Fruit fly (Drosophila melanogaster) whole organism, embryonic: ENCODE data around the gene SC35.

Experiments
- B-H2 ChIP-seq: fragments of 200-800 bp; sonication (Bioruptor generic); optimal IDR thresholded peaks from 2 replicates; lab custom pipeline; 2018; ENCODE audit warnings: missing biosample characterization, mild to moderate bottlenecking, missing genetic modification characterization
- CG11696 ChIP-seq: fragments of 200-800 bp; sonication (Bioruptor generic); IDR thresholded peaks from 2 replicates; pipeline ENCODE4 v1.3.6; 2022; ENCODE audit warnings: missing biosample characterization, missing genetic modification characterization
- CG13424 ChIP-seq: fragments of 200-800 bp; sonication (Bioruptor generic); optimal IDR thresholded peaks from 2 replicates; lab custom pipeline; 2019; ENCODE audit warnings: missing biosample characterization, mild to moderate bottlenecking, missing genetic modification characterization, moderate library complexity
- CG17359 ChIP-seq: fragments of 200-800 bp; sonication (Bioruptor generic); optimal IDR thresholded peaks from 3 replicates; lab custom pipeline; 2018; ENCODE audit warnings: missing biosample characterization, mild to moderate bottlenecking, missing genetic modification characterization, moderate library complexity
- CG17385 ChIP-seq: fragments of 200-800 bp; sonication (Bioruptor generic); optimal IDR thresholded peaks from 3 replicates; lab custom pipeline; 2018; ENCODE audit warnings: missing biosample characterization, mild to moderate bottlenecking, missing genetic modification characterization
- CG18599 ChIP-seq: fragments of 200-800 bp; sonication (Bioruptor generic); optimal IDR thresholded peaks from 3 replicates; lab custom pipeline; 2017; ENCODE audit warnings: missing biosample characterization, missing genetic modification characterization, mild to moderate bottlenecking, moderate library complexity, missing genetic modification reagents
- CG30431 ChIP-seq: fragments of 200-800 bp; sonication (Bioruptor generic); optimal IDR thresholded peaks from 2 replicates; lab custom pipeline; 2017; ENCODE audit warnings: missing biosample characterization, missing genetic modification characterization
- CG3726 ChIP-seq: fragments of 200-800 bp; sonication (Bioruptor generic); IDR thresholded peaks from 3 replicates; pipeline ENCODE4, ENCODE4 v1.3.6; 2022; ENCODE audit warnings: missing biosample characterization, missing genetic modification characterization
- CG42726 ChIP-seq: fragments of 200-800 bp; sonication (Bioruptor generic); IDR thresholded peaks from 2 replicates; pipeline ENCODE4 v1.3.6; 2022; ENCODE audit warnings: missing biosample characterization, missing genetic modification characterization; ENCODE audit not compliant: partially characterized antibody
- CG4282 ChIP-seq: fragments of 200-800 bp; sonication (Bioruptor generic); optimal IDR thresholded peaks from 2 replicates; lab custom pipeline; 2016; ENCODE audit warnings: missing biosample characterization, missing genetic modification characterization
- CG4360 ChIP-seq: fragments of 200-800 bp; sonication (Bioruptor generic); IDR thresholded peaks from 2 replicates; pipeline ENCODE4 v1.3.6; 2022; ENCODE audit warnings: missing biosample characterization, missing genetic modification characterization
- CG4424 ChIP-seq: fragments of 200-800 bp; sonication (Bioruptor generic); optimal IDR thresholded peaks from 3 replicates; lab custom pipeline; 2016; ENCODE audit warnings: missing biosample characterization, missing genetic modification characterization
- CG4730 ChIP-seq: fragments of 200-800 bp; sonication (Bioruptor generic); IDR thresholded peaks from 2 replicates; pipeline ENCODE4 v1.3.6; 2022; ENCODE audit warnings: missing biosample characterization, missing genetic modification characterization
- CG5953 ChIP-seq: fragments of 200-800 bp; sonication (Bioruptor generic); IDR thresholded peaks from 2 replicates; pipeline ENCODE4 v1.3.6; 2022; ENCODE audit warnings: missing biosample characterization, missing genetic modification characterization
- CG6683 ChIP-seq: fragments of 200-800 bp; sonication (Bioruptor generic); optimal IDR thresholded peaks from 2 replicates; lab custom pipeline; 2017; ENCODE audit warnings: missing biosample characterization, mild to moderate bottlenecking, missing genetic modification characterization, missing genetic modification reagents
- CG7556 ChIP-seq: fragments of 200-800 bp; sonication (Bioruptor generic); optimal IDR thresholded peaks from 2 replicates; lab custom pipeline; 2017; ENCODE audit warnings: missing biosample characterization, mild to moderate bottlenecking, missing genetic modification characterization
- CG8765 ChIP-seq: fragments of 200-800 bp; sonication (Bioruptor generic); IDR thresholded peaks from 2 replicates; pipeline ENCODE4 v1.3.6; 2022; ENCODE audit warnings: missing biosample characterization, missing genetic modification characterization
- Dek ChIP-seq: fragments of 200-800 bp; sonication (Bioruptor generic); optimal IDR thresholded peaks from 3 replicates; lab custom pipeline; 2019; ENCODE audit warnings: missing biosample characterization, mild to moderate bottlenecking, missing genetic modification characterization, moderate library complexity
- E2f1 ChIP-seq: fragments of 200-800 bp; sonication (Bioruptor generic); IDR thresholded peaks from 2 replicates; pipeline ENCODE4 v1.3.6; 2022; ENCODE audit warnings: missing biosample characterization, missing genetic modification characterization
- E2f2 ChIP-seq: fragments of 200-800 bp; sonication (Bioruptor generic); IDR thresholded peaks from 2 replicates; pipeline ENCODE4 v1.3.6; 2022; ENCODE audit warnings: missing biosample characterization, missing genetic modification characterization
- H2.0 ChIP-seq: fragments of 200-800 bp; sonication (Bioruptor generic); IDR thresholded peaks from 2 replicates; pipeline ENCODE4 v1.3.6; 2022; ENCODE audit warnings: missing biosample characterization, missing genetic modification characterization
- HHEX ChIP-seq: fragments of 200-800 bp; sonication (Bioruptor generic); optimal IDR thresholded peaks from 3 replicates; lab custom pipeline; 2017; ENCODE audit warnings: missing biosample characterization, mild to moderate bottlenecking, missing genetic modification characterization, missing genetic modification reagents
- HLHmδ ChIP-seq: fragments of 200-800 bp; sonication (Bioruptor generic); optimal IDR thresholded peaks from 2 replicates; lab custom pipeline; 2018; ENCODE audit warnings: missing biosample characterization, mild to moderate bottlenecking, missing genetic modification characterization, moderate library complexity
- Hey ChIP-seq: fragments of 200-800 bp; sonication (Bioruptor generic); optimal IDR thresholded peaks from 3 replicates; lab custom pipeline; 2018; ENCODE audit warnings: missing biosample characterization, mild to moderate bottlenecking, missing genetic modification characterization
- Hsf ChIP-seq: fragments of 200-800 bp; sonication (Bioruptor generic); optimal IDR thresholded peaks from 3 replicates; lab custom pipeline; 2016; ENCODE audit warnings: missing biosample characterization, missing genetic modification characterization
- MTF-1 ChIP-seq: fragments of 200-800 bp; sonication (Bioruptor generic); optimal IDR thresholded peaks from 2 replicates; lab custom pipeline; 2018; ENCODE audit warnings: missing biosample characterization, mild to moderate bottlenecking, missing genetic modification characterization, borderline replicate concordance
- NC2β ChIP-seq: fragments of 200-800 bp; sonication (Bioruptor generic); optimal IDR thresholded peaks from 2 replicates; lab custom pipeline; 2016; ENCODE audit warnings: missing biosample characterization, missing genetic modification characterization
- Taf1 ChIP-seq: fragments of 200-800 bp; sonication (Bioruptor generic); IDR thresholded peaks from 2 replicates; pipeline ENCODE4 v1.3.6; 2022; ENCODE audit warnings: missing biosample characterization, missing genetic modification characterization
- ara ChIP-seq: fragments of 200-800 bp; sonication (Bioruptor generic); IDR thresholded peaks from 2 replicates; pipeline ENCODE4 v1.3.6; 2022; ENCODE audit warnings: missing biosample characterization, missing genetic modification characterization
- bcd ChIP-seq: fragments of 200-800 bp; sonication (Bioruptor generic); optimal IDR thresholded peaks from 2 replicates; lab custom pipeline; 2017; ENCODE audit warnings: missing biosample characterization, mild to moderate bottlenecking, missing genetic modification characterization
- corto ChIP-seq: fragments of 200-800 bp; sonication (Bioruptor generic); optimal IDR thresholded peaks from 2 replicates; lab custom pipeline; 2016; ENCODE audit warnings: missing biosample characterization, mild to moderate bottlenecking, missing genetic modification characterization, moderate library complexity
- cwo ChIP-seq: fragments of 200-800 bp; sonication (Bioruptor generic); optimal IDR thresholded peaks from 3 replicates; lab custom pipeline; 2017; ENCODE audit warnings: missing biosample characterization, missing genetic modification characterization, mild to moderate bottlenecking, moderate library complexity, missing genetic modification reagents
- dan ChIP-seq: fragments of 200-800 bp; sonication (Bioruptor generic); IDR thresholded peaks from 2 replicates; pipeline ENCODE4 v1.3.6; 2022; ENCODE audit warnings: missing biosample characterization, missing genetic modification characterization
- dimm ChIP-seq: fragments of 200-800 bp; sonication (Bioruptor generic); IDR thresholded peaks from 2 replicates; pipeline ENCODE4 v1.3.6; 2022; ENCODE audit warnings: missing biosample characterization, missing genetic modification characterization
- eve ChIP-seq, 2 experiments: fragments of >200 bp; optimal IDR thresholded peaks; 2 replicates each; lab custom pipeline; 2017; ENCODE audit warnings: missing biosample characterization in 2 of 2, missing genetic modification characterization in 2 of 2
- fd96Cb ChIP-seq: fragments of 200-800 bp; sonication (Bioruptor generic); optimal IDR thresholded peaks from 2 replicates; lab custom pipeline; 2018; ENCODE audit warnings: missing biosample characterization, mild to moderate bottlenecking, missing genetic modification characterization, moderate library complexity
- gro ChIP-seq: fragments of 200-800 bp; sonication (Bioruptor generic); optimal IDR thresholded peaks from 2 replicates; lab custom pipeline; 2016; ENCODE audit warnings: missing biosample characterization, missing genetic modification characterization
- gsb-n ChIP-seq: fragments of 200-800 bp; sonication (Bioruptor generic); optimal IDR thresholded peaks from 3 replicates; lab custom pipeline; 2018; ENCODE audit warnings: missing biosample characterization, mild to moderate bottlenecking, missing genetic modification characterization
- hth ChIP-seq: fragments of >200 bp; optimal IDR thresholded peaks from 2 replicates; lab custom pipeline; 2017; ENCODE audit warnings: inconsistent platforms
- ind ChIP-seq: fragments of 200-800 bp; sonication (Bioruptor generic); optimal IDR thresholded peaks from 3 replicates; lab custom pipeline; 2016; ENCODE audit warnings: missing biosample characterization, missing genetic modification characterization
- kay ChIP-seq: fragments of 200-800 bp; sonication (Bioruptor generic); optimal IDR thresholded peaks from 2 replicates; lab custom pipeline; 2016; ENCODE audit warnings: missing biosample characterization, missing genetic modification characterization
- org-1 ChIP-seq: fragments of 200-800 bp; sonication (Bioruptor generic); optimal IDR thresholded peaks from 2 replicates; lab custom pipeline; 2017; ENCODE audit warnings: missing biosample characterization, missing genetic modification characterization
- pfk ChIP-seq: fragments of 200-800 bp; sonication (Bioruptor generic); optimal IDR thresholded peaks from 2 replicates; lab custom pipeline; 2018; ENCODE audit warnings: missing biosample characterization, mild to moderate bottlenecking, missing genetic modification characterization, moderate library complexity
- pnt ChIP-seq: fragments of 200-800 bp; sonication (Bioruptor generic); optimal IDR thresholded peaks from 3 replicates; lab custom pipeline; 2016; ENCODE audit warnings: missing biosample characterization, missing genetic modification characterization
- scrt ChIP-seq: fragments of 200-800 bp; sonication (Bioruptor generic); optimal IDR thresholded peaks from 2 replicates; lab custom pipeline; 2018; ENCODE audit warnings: missing biosample characterization, mild to moderate bottlenecking, missing genetic modification characterization, moderate library complexity
- slp2 ChIP-seq: fragments of 200-800 bp; sonication (Bioruptor generic); optimal IDR thresholded peaks from 2 replicates; lab custom pipeline; 2016; ENCODE audit warnings: missing biosample characterization, missing genetic modification characterization
- sqz ChIP-seq: fragments of 200-800 bp; sonication (Bioruptor generic); optimal IDR thresholded peaks from 3 replicates; lab custom pipeline; 2018; ENCODE audit warnings: missing biosample characterization, mild to moderate bottlenecking, missing genetic modification characterization
- tap ChIP-seq: fragments of 200-800 bp; optimal IDR thresholded peaks from 3 replicates; lab custom pipeline; 2019; ENCODE audit warnings: missing biosample characterization, mild to moderate bottlenecking, missing genetic modification characterization, moderate library complexity
- vvl ChIP-seq: fragments of 200-800 bp; sonication (Bioruptor generic); IDR thresholded peaks from 2 replicates; pipeline ENCODE4 v1.3.6; 2022; ENCODE audit warnings: missing biosample characterization, missing genetic modification characterization

The SC35 gene

dm6 chr2L:12483866-12484554 lies 49.5 kb upstream of the SC35 start (continued):
- TF ChIP-seq HLHmδ (GFP tag; lab: Kevin White, UChicago) (peak; percentile 43), corto (GFP tag; lab: Kevin White, UChicago) (peak; percentile 43), CG4282 (GFP tag; lab: Kevin White, UChicago) (peak; percentile 59), CG7556 (GFP tag; lab: Kevin White, UChicago) (peak; percentile 91), bcd (GFP tag; lab: Kevin White, UChicago) (peak; percentile 86), CG3726 (GFP tag; lab: Robert Waterston, UW) (no peak), cwo (GFP tag; lab: Kevin White, UChicago) (peak; percentile 78), CG5953 (GFP tag; lab: Robert Waterston, UW) (peak; percentile 43; the same call in 1 of the 2 replicates), E2f2 (peak; percentile 73), CG6683 (GFP tag; lab: Kevin White, UChicago) (peak; percentile 69), sqz (GFP tag; lab: Kevin White, UChicago) (peak; percentile 92), pnt (GFP tag; lab: Kevin White, UChicago) (peak; percentile 90), CG30431 (GFP tag; lab: Kevin White, UChicago) (peak; percentile 73), gro (GFP tag; lab: Kevin White, UChicago) (peak; percentile 88), org-1 (GFP tag; lab: Kevin White, UChicago) (peak; percentile 87), H2.0 (GFP tag; lab: Robert Waterston, UW) (peak; percentile 83), CG4424 (GFP tag; lab: Kevin White, UChicago) (peak; percentile 89), NC2β (GFP tag; lab: Kevin White, UChicago) (peak; percentile 87), dan (no peak), Taf1 (peak; percentile 73; the same call in 1 of the 2 replicates), vvl (peak; percentile 91), ara (peak; percentile 66), tap (tag; lab: Kevin White, UChicago) (peak; percentile 85), MTF-1 (peak; percentile 50), Hsf (GFP tag; lab: Kevin White, UChicago) (peak; percentile 89), dimm (GFP tag; lab: Robert Waterston, UW) (no peak; the same call in 1 of the 2 replicates), CG13424 (tag; lab: Kevin White, UChicago) (peak; percentile 94), gsb-n (peak; percentile 86), eve (GFP tag; optimal IDR thresholded peaks at IDR 0.05; lab: Kevin White, UChicago) (peak in 1 of 2 experiments; percentile 96), scrt (GFP tag; lab: Kevin White, UChicago) (peak; percentile 81), E2f1 (peak; percentile 86; the same call in 1 of the 2 replicates), CG18599 (GFP tag; lab: Kevin White, UChicago) (peak; percentile 89), Dek (tag; lab: Kevin White, UChicago) (peak; percentile 86), HHEX (GFP tag; lab: Kevin White, UChicago) (peak; percentile 88), pfk (GFP tag; lab: Kevin White, UChicago) (peak; percentile 9), CG11696 (GFP tag; lab: Robert Waterston, UW) (0 out of 2 replicates have a peak, but pooled peaks have one; percentile 25), hth (lab: Kevin White, UChicago) (no peak), slp2 (GFP tag; lab: Kevin White, UChicago) (peak; percentile 81), ind (GFP tag; lab: Kevin White, UChicago) (peak; percentile 91), kay (GFP tag; lab: Kevin White, UChicago) (peak; percentile 71), CG17359 (peak; percentile 91), CG42726 (GFP tag; lab: Robert Waterston, UW) (no peak), Hey (tag; lab: Kevin White, UChicago) (peak; percentile 63), fd96Cb (tag; lab: Kevin White, UChicago) (peak; percentile 90), CG17385 (peak; percentile 84), CG4730 (GFP tag; lab: Robert Waterston, UW) (peak; percentile 83; the same call in 1 of the 2 replicates), CG8765 (peak; percentile 42; the same call in 1 of the 2 replicates), CG4360 (GFP tag; lab: Robert Waterston, UW) (no peak; the same call in 1 of the 2 replicates), B-H2 (peak; percentile 67)
